Worm (Caenorhabditis elegans) whole organism, L3 larva: ENCODE data around the gene srr-8.

Source experiments
- aly-2 ChIP-seq: fragments of 150-350 bp; optimal IDR thresholded peaks from 2 replicates; lab custom pipeline; 2014; ENCODE audit warnings: missing biosample characterization, missing genetic modification characterization
- ceh-16 ChIP-seq: sonication (generic microtip); optimal IDR thresholded peaks from 2 replicates; lab custom pipeline; 2017; ENCODE audit warnings: missing biosample characterization, missing genetic modification characterization
- elt-2 ChIP-seq: sonication (generic microtip); optimal IDR thresholded peaks from 2 replicates; lab custom pipeline; 2016; ENCODE audit warnings: missing genetic modification reagents, mild to moderate bottlenecking, missing genetic modification characterization, missing compliant biosample characterization
- nhr-237 ChIP-seq: fragments of 150-350 bp; optimal IDR thresholded peaks from 2 replicates; lab custom pipeline; 2014; ENCODE audit warnings: missing biosample characterization, missing genetic modification characterization
- nhr-76 ChIP-seq: fragments of 150-350 bp; sonication (generic microtip); optimal IDR thresholded peaks from 5 replicates; lab custom pipeline; 2014; ENCODE audit warnings: missing biosample characterization, missing genetic modification characterization
- unc-62 ChIP-seq: fragments of 150-350 bp; sonication (generic microtip); optimal IDR thresholded peaks from 4 replicates; lab custom pipeline; 2014; ENCODE audit warnings: missing biosample characterization, missing genetic modification reagents, missing genetic modification characterization

- TF ChIP-seq unc-62 (GFP tag; lab: Kevin White, UChicago) (no peak), nhr-237 (no peak), aly-2 (tag; lab: Kevin White, UChicago) (no peak), nhr-76 (no peak), ceh-16 (tag; lab: Kevin White, UChicago) (no peak), elt-2 (tag; lab: Kevin White, UChicago) (no peak)
Observed at ce11 chrV:4963606-4964005, 37.9 kb upstream of the srr-8 start.
